Worm (Caenorhabditis elegans) whole organism, late embryonic: ENCODE results near the gene mel-28.

Experiments used
- K09A11.1 ChIP-seq: sonication (generic microtip); optimal IDR thresholded peaks from 2 replicates; lab custom pipeline; 2017; ENCODE audit warnings: antibody characterized with exemption, mild to moderate bottlenecking, missing genetic modification characterization, missing compliant biosample characterization; ENCODE audit not compliant: insufficient read depth
- Y22D7AL.16 ChIP-seq: sonication (generic microtip); optimal IDR thresholded peaks from 2 replicates; lab custom pipeline; 2016; ENCODE audit warnings: missing genetic modification characterization, missing compliant biosample characterization
- ahr-1 ChIP-seq: sonication (generic microtip); optimal IDR thresholded peaks from 2 replicates; lab custom pipeline; 2016; ENCODE audit warnings: missing genetic modification characterization, missing compliant biosample characterization
- ceh-31 ChIP-seq: sonication (generic microtip); optimal IDR thresholded peaks from 2 replicates; lab custom pipeline; 2016; ENCODE audit warnings: missing genetic modification characterization, missing compliant biosample characterization
- ceh-48 ChIP-seq: sonication (generic microtip); optimal IDR thresholded peaks from 2 replicates; lab custom pipeline; 2016; ENCODE audit warnings: missing genetic modification characterization, inconsistent platforms, missing compliant biosample characterization
- fax-1 ChIP-seq: sonication (generic microtip); optimal IDR thresholded peaks from 2 replicates; lab custom pipeline; 2016; ENCODE audit warnings: missing genotype, missing genetic modification characterization, missing compliant biosample characterization
- hlh-13 ChIP-seq: fragments of 200-800 bp; sonication (Bioruptor generic); optimal IDR thresholded peaks from 2 replicates; lab custom pipeline; 2018; ENCODE audit warnings: mild to moderate bottlenecking, missing genetic modification characterization, missing compliant biosample characterization
- hlh-30 ChIP-seq: sonication (generic microtip); optimal IDR thresholded peaks from 2 replicates; lab custom pipeline; 2017; ENCODE audit warnings: antibody characterized with exemption, missing genetic modification characterization, missing compliant biosample characterization; ENCODE audit not compliant: insufficient read depth
- mec-3 ChIP-seq: sonication (generic microtip); optimal IDR thresholded peaks from 2 replicates; lab custom pipeline; 2016; ENCODE audit warnings: borderline replicate concordance, missing genetic modification characterization, missing compliant biosample characterization
- nhr-11 ChIP-seq: fragments of 150-350 bp; optimal IDR thresholded peaks from 2 replicates; lab custom pipeline; 2014; ENCODE audit warnings: missing biosample characterization, missing genetic modification characterization
- pag-3 ChIP-seq: sonication (generic microtip); optimal IDR thresholded peaks from 2 replicates; lab custom pipeline; 2016; ENCODE audit warnings: missing compliant biosample characterization, missing genetic modification characterization, borderline replicate concordance
- pqm-1 ChIP-seq: sonication (generic microtip); optimal IDR thresholded peaks from 2 replicates; lab custom pipeline; 2016; ENCODE audit warnings: missing genetic modification characterization, missing compliant biosample characterization
- sox-4 ChIP-seq: sonication (generic microtip); optimal IDR thresholded peaks from 2 replicates; lab custom pipeline; 2017; ENCODE audit warnings: mild to moderate bottlenecking, missing genetic modification characterization, inconsistent platforms, missing compliant biosample characterization
- syd-9 ChIP-seq: sonication (generic microtip); optimal IDR thresholded peaks from 2 replicates; lab custom pipeline; 2016; ENCODE audit warnings: mild to moderate bottlenecking, missing genetic modification characterization, moderate library complexity, missing compliant biosample characterization
- tbx-7 ChIP-seq: sonication (generic microtip); optimal IDR thresholded peaks from 2 replicates; lab custom pipeline; 2016; ENCODE audit warnings: missing genotype, missing genetic modification characterization, missing compliant biosample characterization
- ttx-3 ChIP-seq: sonication (generic microtip); optimal IDR thresholded peaks from 2 replicates; lab custom pipeline; 2016; ENCODE audit warnings: missing genetic modification reagents, missing genetic modification characterization, missing compliant biosample characterization
- unc-3 ChIP-seq, 2 experiments: fragments of 200-800 bp in 1 of 2; sonication (Bioruptor generic) in 1 of 2; sonication (generic microtip) in 1 of 2; conservative IDR thresholded peaks in 1 of 2; optimal IDR thresholded peaks in 1 of 2; 2 replicates each; pipeline versions ENCODE4 v1.3.6 to Lab custom; 2016 to 2022; ENCODE audit warnings: missing compliant biosample characterization in 2 of 2, missing genetic modification characterization in 2 of 2, missing genetic modification reagents in 1 of 2
- unc-42 ChIP-seq: sonication (generic microtip); optimal IDR thresholded peaks from 2 replicates; lab custom pipeline; 2016; ENCODE audit warnings: missing genotype, missing genetic modification characterization, missing compliant biosample characterization

mel-28 gene

ce11 chrIII:4837429-4837828 is 51.5 kb downstream of the mel-28 start, which contains the start of the genes acbp-7 and F26A1.19:
Gene acbp-7 (plus strand): TSS chrIII:4837729.
Gene F26A1.19 (plus strand): TSS chrIII:4837731.
- no peak for TF ChIP-seq hlh-13
- TF ChIP-seq sox-4 (tag; lab: Kevin White, UChicago) = no peak
- TF ChIP-seq nhr-11 (tag; lab: Kevin White, UChicago) = no peak
- no peak for TF ChIP-seq pqm-1 (tag; lab: Kevin White, UChicago)
- no peak for TF ChIP-seq unc-3 (GFP tag; conservative IDR thresholded peaks at IDR 0.05; lab: Robert Waterston, UW)
- TF ChIP-seq unc-3 (tag; optimal IDR thresholded peaks at IDR 0.05; lab: Kevin White, UChicago) = no peak
- no peak for TF ChIP-seq K09A11.1
- TF ChIP-seq ahr-1 (tag; lab: Kevin White, UChicago) = no peak
- no peak for TF ChIP-seq ceh-48
- no peak for TF ChIP-seq Y22D7AL.16 (tag; lab: Kevin White, UChicago)
- TF ChIP-seq pag-3 (tag; lab: Kevin White, UChicago) = no peak
- no peak for TF ChIP-seq ceh-31 (tag; lab: Kevin White, UChicago)
- no peak for TF ChIP-seq ttx-3 (tag; lab: Kevin White, UChicago)
- TF ChIP-seq syd-9 (tag; lab: Kevin White, UChicago) = no peak
- TF ChIP-seq unc-42 (tag; lab: Kevin White, UChicago) = no peak
- no peak for TF ChIP-seq hlh-30 (tag; lab: Kevin White, UChicago)
- no peak for TF ChIP-seq mec-3 (tag; lab: Kevin White, UChicago)
- TF ChIP-seq fax-1 (tag; lab: Kevin White, UChicago) = no peak
- no peak for TF ChIP-seq tbx-7
- TF ChIP-seq, all 69 proteins: peak for 0
